Worm (Caenorhabditis elegans) whole organism, L2 larva: ENCODE measurements around the gene nhr-281.

Experiments
- F13H6.1 ChIP-seq: sonication (generic microtip); optimal IDR thresholded peaks from 2 replicates; lab custom pipeline; 2016; ENCODE audit warnings: missing genetic modification characterization, missing compliant biosample characterization
- aly-2 ChIP-seq: fragments of 150-350 bp; optimal IDR thresholded peaks from 2 replicates; lab custom pipeline; 2014; ENCODE audit warnings: missing biosample characterization, missing genetic modification characterization
- ceh-82 ChIP-seq: fragments of 150-350 bp; optimal IDR thresholded peaks from 2 replicates; lab custom pipeline; 2014; ENCODE audit warnings: missing biosample characterization, missing genetic modification characterization
- lin-13 ChIP-seq: fragments of 150-350 bp; optimal IDR thresholded peaks from 2 replicates; lab custom pipeline; 2014; ENCODE audit warnings: missing biosample characterization, missing genetic modification reagents, missing genetic modification characterization
- nhr-129 ChIP-seq: fragments of 150-350 bp; optimal IDR thresholded peaks from 2 replicates; lab custom pipeline; 2014; ENCODE audit warnings: missing biosample characterization, missing genetic modification characterization
- nhr-23 ChIP-seq: fragments of 150-350 bp; optimal IDR thresholded peaks from 2 replicates; lab custom pipeline; 2014; ENCODE audit warnings: missing biosample characterization, missing genetic modification reagents, missing genetic modification characterization
- nhr-6 ChIP-seq: fragments of 150-350 bp; optimal IDR thresholded peaks from 2 replicates; lab custom pipeline; 2014; ENCODE audit warnings: missing biosample characterization, missing genetic modification characterization
- unc-62 ChIP-seq: fragments of 150-350 bp; optimal IDR thresholded peaks from 2 replicates; lab custom pipeline; 2014; ENCODE audit warnings: missing biosample characterization, missing genetic modification reagents, missing genetic modification characterization
- zag-1 ChIP-seq: fragments of 150-350 bp; optimal IDR thresholded peaks from 2 replicates; lab custom pipeline; 2014; ENCODE audit warnings: missing biosample characterization, missing genetic modification characterization

ce11 chrX:14098618-14099118 is 14.6 kb downstream of the nhr-281 start, which contains the start of gene F16B12.4:
- TF ChIP-seq aly-2 (tag; lab: Kevin White, UChicago), result no peak
- TF ChIP-seq ceh-82 (tag; lab: Kevin White, UChicago), result no peak
- TF ChIP-seq nhr-129, result no peak
- TF ChIP-seq F13H6.1 (tag; lab: Kevin White, UChicago), result no peak
- no peak for TF ChIP-seq lin-13 (GFP tag; lab: Kevin White, UChicago)
- TF ChIP-seq unc-62 (GFP tag; lab: Kevin White, UChicago), result no peak
- TF ChIP-seq nhr-6 (tag; lab: Kevin White, UChicago), result no peak
- TF ChIP-seq zag-1, result no peak
- TF ChIP-seq nhr-23 (tag; lab: Kevin White, UChicago), result no peak
